Worm (Caenorhabditis elegans) whole organism, late embryonic: ENCODE data around the gene C56G2.9.

Experiments
- elt-2 ChIP-seq: sonication (generic microtip); optimal IDR thresholded peaks from 2 replicates; lab custom pipeline; 2016; ENCODE audit warnings: missing genetic modification reagents, missing genetic modification characterization, missing compliant biosample characterization
- elt-4 ChIP-seq: sonication (generic microtip); optimal IDR thresholded peaks from 2 replicates; lab custom pipeline; 2016; ENCODE audit warnings: missing genetic modification characterization, missing compliant biosample characterization
- ets-4 ChIP-seq: sonication (generic microtip); optimal IDR thresholded peaks from 2 replicates; lab custom pipeline; 2016; ENCODE audit warnings: missing genetic modification characterization, missing compliant biosample characterization
- fkh-10 ChIP-seq: fragments of 150-350 bp; optimal IDR thresholded peaks from 2 replicates; lab custom pipeline; 2014; ENCODE audit warnings: missing biosample characterization, missing genetic modification reagents, missing genetic modification characterization
- nfya-1 ChIP-seq: sonication (generic microtip); optimal IDR thresholded peaks from 2 replicates; lab custom pipeline; 2017; ENCODE audit warnings: missing genetic modification characterization, mild to moderate bottlenecking, missing compliant biosample characterization, antibody characterized with exemption, moderate library complexity
- pros-1 ChIP-seq: fragments of 150-350 bp; optimal IDR thresholded peaks from 2 replicates; lab custom pipeline; 2014; ENCODE audit warnings: missing biosample characterization, missing genetic modification reagents, missing genetic modification characterization

DNA sequence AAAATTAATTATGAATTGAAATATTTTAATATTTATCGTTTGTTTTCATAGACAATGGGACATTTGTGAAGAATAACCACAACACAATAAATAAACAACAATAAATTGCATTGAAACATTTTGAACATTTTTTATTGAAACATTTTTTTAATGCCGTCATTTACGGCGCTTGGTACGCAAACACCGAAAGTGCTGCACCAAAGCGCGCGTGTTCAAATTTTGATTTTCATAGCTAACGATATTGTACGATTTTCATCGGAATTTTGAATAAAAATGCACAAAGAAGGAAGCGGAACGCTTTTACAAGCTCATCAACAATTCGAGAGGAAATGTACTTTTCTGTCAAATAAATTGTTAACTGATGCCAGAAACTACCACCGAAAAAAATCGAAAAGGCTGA, 39.3 kb downstream of the C56G2.9 start:
- TF ChIP-seq ets-4 (tag; lab: Kevin White, UChicago) (no peak), fkh-10 (GFP tag; lab: Kevin White, UChicago) (no peak), pros-1 (tag; lab: Kevin White, UChicago) (no peak), nfya-1 (tag; lab: Kevin White, UChicago) (no peak), elt-2 (tag; lab: Kevin White, UChicago) (no peak), elt-4 (tag; lab: Kevin White, UChicago) (no peak)
